Worm (Caenorhabditis elegans) whole organism, L4 larva: ENCODE data around the gene tat-3.
A peak's percentile ranks its signal among the peaks of the same experiment; 100 is the strongest.

ENCODE experiments used
- ZK546.5 ChIP-seq, 2 experiments: sonication (generic microtip); optimal IDR thresholded peaks; 2 replicates each; lab custom pipeline; 2017; ENCODE audit warnings: missing biosample characterization in 2 of 2, missing genetic modification characterization in 2 of 2
- aha-1 ChIP-seq: fragments of 150-350 bp; peaks from one replicate; lab custom pipeline; 2014; ENCODE audit warnings: missing biosample characterization, missing genetic modification characterization
- ceh-32 ChIP-seq: sonication (generic microtip); optimal IDR thresholded peaks from 2 replicates; lab custom pipeline; 2016; ENCODE audit warnings: mild to moderate bottlenecking, missing genetic modification characterization, missing compliant biosample characterization; ENCODE audit not compliant: poor library complexity
- daf-8 ChIP-seq: fragments of 200-800 bp; sonication (Bioruptor generic); IDR thresholded peaks from 2 replicates; pipeline ENCODE4 v1.3.6; 2022; ENCODE audit warnings: missing genetic modification characterization, missing compliant biosample characterization
- dmd-8 ChIP-seq: fragments of 200-800 bp; sonication (Bioruptor generic); IDR thresholded peaks from 2 replicates; pipeline ENCODE4 v1.3.6; 2022; ENCODE audit warnings: missing genetic modification characterization, missing compliant biosample characterization
- lin-39 ChIP-seq: fragments of 150-350 bp; optimal IDR thresholded peaks from 2 replicates; lab custom pipeline; 2014; ENCODE audit warnings: missing biosample characterization, missing genetic modification reagents, missing genetic modification characterization
- mxl-2 ChIP-seq: fragments of 200-800 bp; sonication (Bioruptor generic); conservative IDR thresholded peaks from 2 replicates; pipeline ENCODE4 v1.3.6; 2022; ENCODE audit warnings: missing genetic modification reagents, missing genetic modification characterization, missing compliant biosample characterization
- nhr-10 ChIP-seq: fragments of 150-350 bp; optimal IDR thresholded peaks from 2 replicates; lab custom pipeline; 2014; ENCODE audit warnings: missing biosample characterization, missing genetic modification characterization
- nhr-42 ChIP-seq: fragments of 200-800 bp; sonication (Bioruptor generic); IDR thresholded peaks from 2 replicates; pipeline ENCODE4 v1.3.6; 2022; ENCODE audit warnings: missing genetic modification characterization, missing compliant biosample characterization
- nhr-6 ChIP-seq: fragments of 150-350 bp; optimal IDR thresholded peaks from 2 replicates; lab custom pipeline; 2014; ENCODE audit warnings: missing biosample characterization, missing genetic modification characterization
- pqm-1 ChIP-seq: sonication (generic microtip); optimal IDR thresholded peaks from 2 replicates; lab custom pipeline; 2017; ENCODE audit warnings: missing biosample characterization, missing genetic modification characterization

tat-3 gene

ce11 chrIII:10689057-10689456 lies 41.4 kb downstream of the tat-3 start, which contains the start of gene Y39A1A.31:
Y39A1A.31 (minus strand) TSS chrIII:10689157.
- TF ChIP-seq nhr-10 (tag; lab: Kevin White, UChicago): no peak
- TF ChIP-seq mxl-2 (GFP tag; lab: Robert Waterston, UW): no peak
- TF ChIP-seq nhr-42 (GFP tag; lab: Robert Waterston, UW): no peak
- TF ChIP-seq aha-1: peak; percentile 64
- TF ChIP-seq, all 104 proteins: peak for 1

DNA sequence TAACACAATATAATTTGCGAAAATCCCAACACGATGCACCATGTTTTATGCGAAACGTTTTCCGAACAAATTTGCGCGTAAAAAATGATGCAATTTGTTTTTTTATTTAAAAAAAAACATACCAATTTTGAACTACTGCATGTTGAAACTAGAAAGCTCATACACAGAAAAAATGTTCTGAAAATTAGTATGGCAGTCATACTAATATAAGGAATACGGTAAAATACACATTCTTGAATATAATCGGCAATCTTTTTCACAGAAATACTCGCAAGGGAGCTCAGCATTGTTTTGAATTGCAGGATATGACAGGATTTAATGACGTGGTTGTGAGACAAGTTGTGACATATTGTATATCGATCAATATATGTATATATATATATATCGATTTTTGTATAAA lies 51.5 kb downstream of the tat-3 start, which contains the start of gene Y39A1A.16:
Y39A1A.16 (plus strand) TSS at position 301 of the 400 bp plus-strand sequence.
- TF ChIP-seq pqm-1 (tag; lab: Kevin White, UChicago): no peak
- TF ChIP-seq nhr-6: no peak
- no peak for TF ChIP-seq ZK546.5 (tag; optimal IDR thresholded peaks at IDR 0.05; lab: Kevin White, UChicago)
- TF ChIP-seq ceh-32 (tag; lab: Kevin White, UChicago): no peak
- no peak for TF ChIP-seq lin-39
- TF ChIP-seq daf-8 (GFP tag; lab: Robert Waterston, UW): no peak
- TF ChIP-seq dmd-8 (GFP tag; lab: Robert Waterston, UW): no peak
